Worm (Caenorhabditis elegans) whole organism, L4/young adult: ENCODE results near the gene srb-17.

Source experiments
- W03F9.2 ChIP-seq: fragments of 150-350 bp; optimal IDR thresholded peaks from 2 replicates; lab custom pipeline; 2014; ENCODE audit warnings: missing biosample characterization, missing genetic modification characterization
- dao-5 ChIP-seq: sonication (generic microtip); optimal IDR thresholded peaks from 2 replicates; lab custom pipeline; 2016; ENCODE audit warnings: missing genotype, missing genetic modification characterization, moderate library complexity, missing compliant biosample characterization
- him-1 ChIP-seq: sonication (generic microtip); optimal IDR thresholded peaks from 2 replicates; lab custom pipeline; 2016; ENCODE audit warnings: missing genotype, missing genetic modification reagents, missing genetic modification characterization, missing compliant biosample characterization

ce11 chrIV:10498401-10498800, 41.4 kb upstream of the srb-17 start:
- TF ChIP-seq W03F9.2 (tag; lab: Kevin White, UChicago) (no peak), him-1 (tag; lab: Kevin White, UChicago) (no peak), dao-5 (no peak)
